Worm (Caenorhabditis elegans): ENCODE data around the gene clec-36.

clec-36 gene

DNA sequence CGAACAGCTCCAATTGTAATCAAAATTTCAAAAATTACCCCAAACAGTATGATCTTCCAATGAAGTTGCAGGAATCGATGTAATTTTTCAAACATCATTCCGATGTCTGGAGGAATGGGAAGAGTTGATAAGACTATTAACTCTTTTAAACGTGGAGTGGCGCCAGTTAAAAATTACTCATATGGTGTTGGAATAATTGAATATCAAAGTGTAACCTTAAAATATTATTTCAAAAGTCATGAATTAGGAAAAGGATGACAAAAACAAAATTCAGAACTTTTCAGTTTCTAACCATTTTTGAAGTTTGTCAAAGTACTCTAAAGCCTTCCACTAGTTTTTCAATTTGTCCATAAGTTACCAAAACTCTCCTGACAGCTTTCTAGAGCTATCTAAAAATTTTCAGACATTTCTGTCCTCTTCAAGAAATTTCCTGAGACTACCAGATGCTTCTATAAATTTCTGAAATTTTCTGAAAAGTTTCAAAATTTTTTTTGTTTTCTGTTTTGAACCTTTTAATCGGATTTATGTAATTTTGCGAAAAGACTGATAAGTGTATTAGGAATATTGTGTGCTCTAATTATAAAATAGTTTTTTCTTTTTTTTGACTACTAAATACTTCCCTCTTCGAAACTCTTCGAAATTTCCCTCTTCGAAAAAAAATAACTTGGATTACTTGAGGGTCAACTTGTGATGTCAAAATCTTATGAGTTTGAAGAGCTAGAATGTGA is 5.7 kb upstream of the clec-36 start, which contains the start of the genes clec-35 and clec-27:
Gene clec-35, minus strand, starts transcription at position 101 of the 728 bp plus-strand sequence.
Gene clec-27, plus strand, starts transcription at position 678 of the 728 bp plus-strand sequence.
- TF ChIP-seq unc-62 (GFP tag; optimal IDR thresholded peaks at IDR 0.05), result no peak

DNA sequence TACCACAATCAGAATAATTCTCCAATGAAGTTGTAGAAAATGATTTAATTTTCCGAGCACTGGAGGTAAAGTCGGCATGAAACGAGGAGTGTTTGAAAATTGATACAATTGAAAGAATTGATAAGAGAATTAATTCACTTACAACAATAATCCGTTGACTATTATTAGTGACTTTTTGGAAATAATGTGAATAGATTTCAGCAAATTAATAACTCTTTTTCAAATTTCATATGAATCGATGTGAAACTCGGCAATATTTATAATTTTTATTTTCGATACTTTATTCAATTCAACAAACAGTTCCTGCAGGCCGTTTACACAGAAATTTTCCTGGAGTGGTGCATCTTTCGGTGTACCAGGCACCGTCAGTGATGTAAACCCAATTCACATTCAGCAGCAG is 3.6 kb upstream of the clec-36 start, which contains the start of gene clec-37:
Gene clec-37, minus strand, starts transcription at position 101 of the 400 bp plus-strand sequence.
- no peak for TF ChIP-seq unc-62 (GFP tag; optimal IDR thresholded peaks at IDR 0.05)

DNA sequence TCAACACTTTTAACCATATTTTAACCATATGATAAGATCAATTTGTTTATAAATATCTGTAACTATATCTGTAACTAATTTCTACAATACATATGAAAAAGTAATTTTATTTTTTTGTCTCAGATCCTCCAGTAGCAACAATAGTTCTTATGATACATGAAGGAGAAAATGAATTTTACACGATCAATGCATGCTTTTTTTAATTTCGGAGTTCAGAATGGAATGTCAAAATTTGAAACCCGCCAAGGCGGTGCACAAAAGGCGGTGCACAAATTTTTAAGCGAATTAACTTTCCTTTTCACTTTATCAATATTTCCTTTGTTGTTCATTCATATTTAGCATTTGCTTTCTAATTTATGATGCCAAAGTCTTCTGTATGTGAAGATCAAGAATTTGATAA is 5.5 kb downstream of the clec-36 start, which contains the start of gene clec-25:
Gene clec-25, plus strand, starts transcription at position 301 of the 400 bp plus-strand sequence.
- no peak for TF ChIP-seq unc-62 (GFP tag; optimal IDR thresholded peaks at IDR 0.05)

- TF ChIP-seq unc-62 (GFP tag; optimal IDR thresholded peaks at IDR 0.05), result no peak
Observed at ce11 chrV:16840961-16841360, 7.4 kb downstream of the clec-36 start, which contains the start of gene clec-40. clec-40 (minus strand) TSS chrV:16841061.

DNA sequence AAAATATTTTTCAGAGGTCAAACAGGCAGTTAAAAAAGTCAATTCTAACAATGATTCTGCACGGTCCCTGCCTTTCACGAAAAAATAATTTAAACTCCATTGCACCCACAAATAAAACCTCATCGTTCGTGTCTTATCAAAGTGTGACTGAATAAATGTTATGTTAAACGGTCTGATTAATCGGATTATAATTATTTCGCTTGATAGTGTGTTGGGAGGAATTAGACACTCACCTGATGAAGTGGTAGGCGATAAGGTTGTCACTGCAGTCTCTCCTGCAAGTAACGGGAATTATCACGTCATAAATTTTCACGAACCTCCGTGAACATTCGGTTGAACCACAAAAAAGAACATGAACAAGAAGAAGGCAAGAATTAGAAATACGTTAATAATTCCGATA is 8.1 kb downstream of the clec-36 start:
- TF ChIP-seq unc-62 (GFP tag; optimal IDR thresholded peaks at IDR 0.05), result no peak

DNA sequence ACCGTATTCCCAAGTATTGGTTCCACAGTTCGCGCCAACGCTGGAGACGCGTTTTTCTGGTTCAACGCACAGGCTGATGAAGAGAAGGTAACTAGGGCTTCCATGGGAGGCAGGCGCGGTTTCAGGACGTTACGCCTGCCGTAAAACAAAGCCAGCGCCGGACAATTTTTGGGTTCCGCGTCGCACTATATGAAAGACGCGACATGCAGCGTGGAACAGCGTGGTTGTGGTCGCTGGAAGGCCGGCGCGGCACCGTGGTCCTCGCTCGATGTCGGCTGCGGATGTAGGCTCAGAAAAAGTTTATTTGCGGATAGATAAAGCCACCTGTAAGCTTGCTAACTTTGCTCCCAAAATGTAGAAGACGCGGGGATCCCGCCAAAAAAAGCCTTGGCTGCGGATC is 10.0 kb downstream of the clec-36 start:
- no peak for TF ChIP-seq unc-62 (GFP tag; optimal IDR thresholded peaks at IDR 0.05)

- TF ChIP-seq unc-62 (GFP tag; optimal IDR thresholded peaks at IDR 0.05), result no peak
Observed at ce11 chrV:16836100-16836499, 12.3 kb downstream of the clec-36 start.

ce11 chrV:16834989-16835388 is 13.4 kb downstream of the clec-36 start, which contains the start of gene tni-3:
tni-3 (minus strand) TSS chrV:16835128.
- TF ChIP-seq unc-62 (GFP tag; optimal IDR thresholded peaks at IDR 0.05), result no peak

ce11 chrV:16833672-16834071 is 14.7 kb downstream of the clec-36 start:
- TF ChIP-seq unc-62 (GFP tag; optimal IDR thresholded peaks at IDR 0.05), result no peak

- no peak for TF ChIP-seq unc-62 (GFP tag; optimal IDR thresholded peaks at IDR 0.05)
Observed at ce11 chrV:16832865-16833264, 15.5 kb downstream of the clec-36 start, which contains the start of gene phy-3. phy-3 (plus strand) TSS chrV:16833165.

ce11 chrV:16831921-16832320 is 16.5 kb downstream of the clec-36 start, which contains the start of gene srh-215:
srh-215 (minus strand) TSS chrV:16832021.
- TF ChIP-seq unc-62 (GFP tag; optimal IDR thresholded peaks at IDR 0.05), result no peak

ce11 chrV:16831310-16831709 is 17.1 kb downstream of the clec-36 start:
- TF ChIP-seq unc-62 (GFP tag; optimal IDR thresholded peaks at IDR 0.05), result no peak

ce11 chrV:16829396-16829795 is 19.0 kb downstream of the clec-36 start, which contains the start of gene srh-214:
srh-214 (minus strand) TSS chrV:16829755.
- no peak for TF ChIP-seq unc-62 (GFP tag; optimal IDR thresholded peaks at IDR 0.05)

ce11 chrV:16827485-16827884 is 20.9 kb downstream of the clec-36 start, which contains the start of gene srh-216:
srh-216 (minus strand) TSS chrV:16827585.
- TF ChIP-seq unc-62 (GFP tag; optimal IDR thresholded peaks at IDR 0.05), result no peak

DNA sequence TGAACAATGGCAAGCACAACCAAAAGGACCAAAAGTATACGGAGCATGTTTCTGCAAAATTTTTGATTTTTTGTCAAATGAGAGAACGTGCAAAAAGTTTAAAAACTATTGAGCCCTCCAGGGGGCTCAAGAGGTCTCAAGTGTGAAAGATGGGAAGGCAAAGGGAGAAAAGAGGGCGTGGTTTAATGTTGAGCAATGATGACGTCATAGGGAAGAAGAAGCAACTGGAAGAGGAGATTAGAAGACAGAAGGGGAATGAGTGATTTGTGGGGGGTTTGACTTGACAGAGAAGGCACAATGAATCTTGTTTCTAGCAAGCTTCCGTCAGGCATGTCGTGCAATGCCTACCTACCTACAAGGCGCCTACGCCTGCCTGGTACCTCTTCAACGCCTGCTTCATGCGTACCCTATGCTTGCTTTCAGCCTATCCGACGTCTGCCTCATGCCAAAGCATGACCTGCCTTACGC is 27.1 kb downstream of the clec-36 start, which contains the start of gene T20B3.14:
Gene T20B3.14, minus strand, starts transcription at position 51 of the 468 bp plus-strand sequence.
- TF ChIP-seq unc-62 (GFP tag; optimal IDR thresholded peaks at IDR 0.05), result no peak

ce11 chrV:16816707-16817106 is 31.7 kb downstream of the clec-36 start:
- no peak for TF ChIP-seq unc-62 (GFP tag; optimal IDR thresholded peaks at IDR 0.05)

ce11 chrV:16815261-16815660 is 33.1 kb downstream of the clec-36 start, which contains the start of gene T20B3.1:
T20B3.1 (plus strand) TSS chrV:16815561.
- no peak for TF ChIP-seq unc-62 (GFP tag; optimal IDR thresholded peaks at IDR 0.05)
